Fruit fly (Drosophila melanogaster) whole organism, embryonic: ENCODE measurements around the gene CG31974.
A peak's percentile ranks its signal among the peaks of the same experiment; 100 is the strongest.

Experiments used
- Atf3 ChIP-seq: fragments of 200-800 bp; sonication (Bioruptor generic); optimal IDR thresholded peaks from 3 replicates; lab custom pipeline; 2016; ENCODE audit warnings: missing biosample characterization, missing genetic modification characterization
- Bgb ChIP-seq: fragments of 200-800 bp; sonication (Bioruptor generic); IDR thresholded peaks from 2 replicates; pipeline ENCODE4 v1.3.6; 2022; ENCODE audit warnings: missing biosample characterization, missing genetic modification characterization; ENCODE audit not compliant: partially characterized antibody
- Bteb2 ChIP-seq: fragments of 200-800 bp; sonication (Bioruptor generic); optimal IDR thresholded peaks from 2 replicates; lab custom pipeline; 2016; ENCODE audit warnings: missing biosample characterization, missing genetic modification characterization
- CG10543 ChIP-seq: fragments of 200-800 bp; sonication (Bioruptor generic); optimal IDR thresholded peaks from 3 replicates; lab custom pipeline; 2017; ENCODE audit warnings: missing biosample characterization, mild to moderate bottlenecking, missing genetic modification characterization, moderate library complexity
- CG10654 ChIP-seq: fragments of 200-800 bp; sonication (Bioruptor generic); optimal IDR thresholded peaks from 2 replicates; lab custom pipeline; 2016; ENCODE audit warnings: missing biosample characterization, missing genetic modification characterization
- CG11723 ChIP-seq: fragments of 200-800 bp; sonication (Bioruptor generic); optimal IDR thresholded peaks from 2 replicates; lab custom pipeline; 2017; ENCODE audit warnings: missing biosample characterization, mild to moderate bottlenecking, missing genetic modification characterization
- CG12219 ChIP-seq: fragments of 200-800 bp; sonication (Bioruptor generic); optimal IDR thresholded peaks from 3 replicates; lab custom pipeline; 2018; ENCODE audit warnings: missing biosample characterization, mild to moderate bottlenecking, missing genetic modification characterization
- CG13296 ChIP-seq: fragments of 200-800 bp; sonication (Bioruptor generic); optimal IDR thresholded peaks from 3 replicates; lab custom pipeline; 2018; ENCODE audit warnings: missing biosample characterization, mild to moderate bottlenecking, missing genetic modification characterization
- CG14014 ChIP-seq: fragments of 200-800 bp; sonication (Bioruptor generic); IDR thresholded peaks from 2 replicates; pipeline ENCODE4 v1.3.6; 2022; ENCODE audit warnings: missing biosample characterization, missing genetic modification characterization
- CG14965 ChIP-seq: fragments of 200-800 bp; sonication (Bioruptor generic); optimal IDR thresholded peaks from 2 replicates; lab custom pipeline; 2016; ENCODE audit warnings: missing biosample characterization, missing genetic modification characterization, borderline replicate concordance
- CG15601 ChIP-seq: fragments of 200-800 bp; sonication (Bioruptor generic); optimal IDR thresholded peaks from 3 replicates; lab custom pipeline; 2019; ENCODE audit warnings: missing biosample characterization, mild to moderate bottlenecking, missing genetic modification characterization, moderate library complexity
- CG1602 ChIP-seq: fragments of 200-800 bp; sonication (Bioruptor generic); optimal IDR thresholded peaks from 3 replicates; lab custom pipeline; 2016; ENCODE audit warnings: missing biosample characterization, missing genetic modification characterization
- CG2129 ChIP-seq: fragments of 200-800 bp; sonication (Bioruptor generic); IDR thresholded peaks from 2 replicates; pipeline ENCODE4 v1.3.6; 2022; ENCODE audit warnings: missing biosample characterization, missing genetic modification characterization; ENCODE audit not compliant: partially characterized antibody
- CG31365 ChIP-seq: fragments of 200-800 bp; sonication (Bioruptor generic); optimal IDR thresholded peaks from 2 replicates; lab custom pipeline; 2018; ENCODE audit warnings: missing biosample characterization, mild to moderate bottlenecking, missing genetic modification characterization
- CG32532 ChIP-seq: fragments of 200-800 bp; sonication (Bioruptor generic); IDR thresholded peaks from 2 replicates; pipeline ENCODE4 v1.3.6; 2022; ENCODE audit warnings: missing biosample characterization, missing genetic modification characterization
- CG33213 ChIP-seq: fragments of 200-800 bp; sonication (Bioruptor generic); optimal IDR thresholded peaks from 3 replicates; lab custom pipeline; 2016; ENCODE audit warnings: missing biosample characterization, missing genetic modification characterization
- CG33557 ChIP-seq: fragments of 200-800 bp; sonication (Bioruptor generic); optimal IDR thresholded peaks from 2 replicates; lab custom pipeline; 2019; ENCODE audit warnings: missing biosample characterization, mild to moderate bottlenecking, missing genetic modification characterization, moderate library complexity
- CG34376 ChIP-seq: fragments of 200-800 bp; sonication (Bioruptor generic); optimal IDR thresholded peaks from 2 replicates; lab custom pipeline; 2018; ENCODE audit warnings: missing biosample characterization, mild to moderate bottlenecking, missing genetic modification characterization
- CG4282 ChIP-seq: fragments of 200-800 bp; sonication (Bioruptor generic); optimal IDR thresholded peaks from 2 replicates; lab custom pipeline; 2016; ENCODE audit warnings: missing biosample characterization, missing genetic modification characterization
- CG4328 ChIP-seq: fragments of 200-800 bp; sonication (Bioruptor generic); optimal IDR thresholded peaks from 3 replicates; lab custom pipeline; 2017; ENCODE audit warnings: missing biosample characterization, missing genetic modification reagents, missing genetic modification characterization
- CG6791 ChIP-seq: fragments of 200-800 bp; sonication (Bioruptor generic); IDR thresholded peaks from 3 replicates; pipeline ENCODE4 v1.3.6; 2022; ENCODE audit warnings: missing biosample characterization, missing genetic modification characterization; ENCODE audit not compliant: partially characterized antibody
- CG7271 ChIP-seq: fragments of 200-800 bp; sonication (Bioruptor generic); optimal IDR thresholded peaks from 2 replicates; lab custom pipeline; 2018; ENCODE audit warnings: missing biosample characterization, mild to moderate bottlenecking, missing genetic modification characterization, moderate library complexity
- CG7963 ChIP-seq: fragments of 200-800 bp; sonication (Bioruptor generic); IDR thresholded peaks from 3 replicates; pipeline ENCODE4 v1.3.6; 2022; ENCODE audit warnings: missing biosample characterization, missing genetic modification characterization; ENCODE audit not compliant: partially characterized antibody
- CG9932 ChIP-seq: fragments of 200-800 bp; sonication (Bioruptor generic); IDR thresholded peaks from 2 replicates; pipeline ENCODE4 v1.3.6; 2022; ENCODE audit warnings: missing biosample characterization, missing genetic modification characterization
- CHES-1-like ChIP-seq: fragments of 200-800 bp; sonication (Bioruptor generic); optimal IDR thresholded peaks from 2 replicates; lab custom pipeline; 2016; ENCODE audit warnings: missing biosample characterization, missing genetic modification characterization
- D19B ChIP-seq: fragments of 200-800 bp; sonication (Bioruptor generic); optimal IDR thresholded peaks from 2 replicates; lab custom pipeline; 2017; ENCODE audit warnings: missing biosample characterization, mild to moderate bottlenecking, missing genetic modification characterization
- Dfd ChIP-seq, 2 experiments: fragments of >200 bp; optimal IDR thresholded peaks; 2 replicates each; lab custom pipeline; 2017; ENCODE audit warnings: missing biosample characterization in 2 of 2, missing genetic modification characterization in 2 of 2
- Doc3 ChIP-seq: fragments of 200-800 bp; sonication (Bioruptor generic); IDR thresholded peaks from 3 replicates; pipeline ENCODE4 v1.3.6; 2022; ENCODE audit warnings: missing biosample characterization, missing genetic modification characterization; ENCODE audit not compliant: partially characterized antibody
- Drgx ChIP-seq: fragments of 200-800 bp; sonication (Bioruptor generic); IDR thresholded peaks from 2 replicates; pipeline ENCODE4 v1.3.6; 2022; ENCODE audit warnings: missing biosample characterization, missing genetic modification characterization
- E2f2 ChIP-seq: fragments of 200-800 bp; sonication (Bioruptor generic); IDR thresholded peaks from 2 replicates; pipeline ENCODE4 v1.3.6; 2022; ENCODE audit warnings: missing biosample characterization, missing genetic modification characterization
- Hmr ChIP-seq: fragments of 200-800 bp; sonication (Bioruptor generic); optimal IDR thresholded peaks from 3 replicates; lab custom pipeline; 2017; ENCODE audit warnings: mild to moderate bottlenecking, missing biosample characterization, missing genetic modification reagents, missing genetic modification characterization
- Hr51 ChIP-seq, 2 experiments: fragments of 200-800 bp; sonication (Bioruptor generic); optimal IDR thresholded peaks; 2 replicates in 1 of 2; 3 replicates in 1 of 2; lab custom pipeline; 2016 to 2018; ENCODE audit warnings: missing biosample characterization in 2 of 2, missing genetic modification characterization in 2 of 2, mild to moderate bottlenecking in 1 of 2, moderate library complexity in 1 of 2
- Lpt ChIP-seq: fragments of >200 bp; optimal IDR thresholded peaks from 2 replicates; lab custom pipeline; 2018; ENCODE audit warnings: missing biosample characterization, missing genetic modification characterization
- Nf-YA ChIP-seq: fragments of 200-800 bp; sonication (Bioruptor generic); IDR thresholded peaks from 2 replicates; pipeline ENCODE4 v1.3.6; 2022; ENCODE audit warnings: missing biosample characterization, missing genetic modification characterization
- NfI ChIP-seq: fragments of 200-800 bp; sonication (Bioruptor generic); optimal IDR thresholded peaks from 3 replicates; lab custom pipeline; 2018; ENCODE audit warnings: missing biosample characterization, mild to moderate bottlenecking, missing genetic modification characterization, moderate library complexity
- abd-A ChIP-seq: fragments of 200-800 bp; sonication (Bioruptor generic); optimal IDR thresholded peaks from 3 replicates; lab custom pipeline; 2019; ENCODE audit warnings: missing biosample characterization, mild to moderate bottlenecking, missing genetic modification characterization, moderate library complexity
- bigmax ChIP-seq: fragments of 200-800 bp; sonication (Bioruptor generic); optimal IDR thresholded peaks from 2 replicates; lab custom pipeline; 2018; ENCODE audit warnings: missing biosample characterization, mild to moderate bottlenecking, missing genetic modification characterization
- bsh ChIP-seq, 2 experiments: fragments of 200-800 bp; sonication (Bioruptor generic); optimal IDR thresholded peaks; 2 replicates each; lab custom pipeline; 2017 to 2018; ENCODE audit warnings: mild to moderate bottlenecking in 2 of 2, missing biosample characterization in 2 of 2, missing genetic modification characterization in 2 of 2, moderate library complexity in 1 of 2
- cato ChIP-seq: fragments of 200-800 bp; sonication (Bioruptor generic); optimal IDR thresholded peaks from 2 replicates; lab custom pipeline; 2016; ENCODE audit warnings: missing biosample characterization, missing genetic modification characterization, borderline replicate concordance
- fu2 ChIP-seq: fragments of 200-800 bp; sonication (Bioruptor generic); optimal IDR thresholded peaks from 2 replicates; lab custom pipeline; 2016; ENCODE audit warnings: missing biosample characterization, missing genetic modification characterization
- gcm2 ChIP-seq: fragments of 200-800 bp; sonication (Bioruptor generic); optimal IDR thresholded peaks from 2 replicates; lab custom pipeline; 2016; ENCODE audit warnings: missing biosample characterization, missing genetic modification characterization
- hb ChIP-seq: fragments of 200-800 bp; sonication (Bioruptor generic); IDR thresholded peaks from 3 replicates; pipeline ENCODE4 v1.3.6; 2022; ENCODE audit warnings: missing biosample characterization, missing genetic modification characterization; ENCODE audit not compliant: partially characterized antibody
- insv ChIP-seq, 2 experiments: fragments of 200-800 bp; sonication (Bioruptor generic); optimal IDR thresholded peaks; 3 replicates each; lab custom pipeline; 2016 to 2018; ENCODE audit warnings: missing biosample characterization in 2 of 2, missing genetic modification characterization in 2 of 2
- lola ChIP-seq, 3 experiments: fragments of >200 bp in 2 of 3; fragments of 200-800 bp in 1 of 3; sonication (Bioruptor generic) in 1 of 3; optimal IDR thresholded peaks; 2 replicates each; lab custom pipeline; 2017 to 2019; ENCODE audit warnings: missing biosample characterization in 3 of 3, missing genetic modification characterization in 3 of 3, mild to moderate bottlenecking in 1 of 3, moderate library complexity in 1 of 3
- row ChIP-seq: fragments of 200-800 bp; sonication (Bioruptor generic); IDR thresholded peaks from 3 replicates; pipeline ENCODE4 v1.3.6; 2022; ENCODE audit warnings: missing biosample characterization, missing genetic modification characterization
- slp2 ChIP-seq: fragments of 200-800 bp; sonication (Bioruptor generic); optimal IDR thresholded peaks from 2 replicates; lab custom pipeline; 2016; ENCODE audit warnings: missing biosample characterization, missing genetic modification characterization
- stc ChIP-seq: fragments of 200-800 bp; sonication (Bioruptor generic); IDR thresholded peaks from 2 replicates; pipeline ENCODE4 v1.3.6; 2022; ENCODE audit warnings: missing biosample characterization, missing genetic modification characterization
- trh ChIP-seq: fragments of 200-800 bp; sonication (Bioruptor generic); optimal IDR thresholded peaks from 2 replicates; lab custom pipeline; 2016; ENCODE audit warnings: missing biosample characterization, missing genetic modification characterization
- tx ChIP-seq: fragments of 200-800 bp; sonication (Bioruptor generic); optimal IDR thresholded peaks from 2 replicates; lab custom pipeline; 2016; ENCODE audit warnings: missing biosample characterization, missing genetic modification characterization

The CG31974 gene

DNA sequence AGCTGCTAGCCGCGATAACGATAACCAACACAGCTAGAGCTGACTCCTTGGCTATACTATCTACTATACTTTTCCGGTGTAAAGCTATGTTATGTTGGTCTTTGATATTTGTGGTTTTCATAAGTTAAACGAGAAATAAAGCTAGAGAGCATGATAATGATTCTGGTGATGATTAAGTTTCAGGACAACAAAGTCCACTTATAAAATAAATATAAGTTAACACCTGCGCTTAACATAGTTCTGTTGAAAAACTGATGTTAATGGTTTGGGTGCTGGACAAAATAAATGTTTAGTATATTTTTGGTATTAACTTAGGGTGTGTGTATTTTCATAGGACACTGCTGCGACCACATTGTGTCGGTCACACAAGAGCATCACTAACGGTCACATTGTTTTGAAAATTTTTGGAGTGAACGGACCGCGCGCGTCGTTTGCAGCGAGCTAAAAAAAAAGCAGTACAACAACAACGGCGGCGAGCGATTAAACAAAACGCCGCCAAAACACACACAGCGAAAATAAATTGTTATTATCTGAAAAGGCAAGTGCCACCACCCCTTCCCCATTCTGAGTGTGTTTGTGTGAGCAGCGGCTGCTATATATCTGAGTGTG, 15.9 kb upstream of the CG31974 start, which contains the start of the genes CG33635 and spen (continued):
- TF ChIP-seq row (GFP tag; lab: Robert Waterston, UW) (no peak), CG15601 (tag; lab: Kevin White, UChicago) (peak; percentile 59), cato (GFP tag; lab: Kevin White, UChicago) (no peak), Dfd (GFP tag; optimal IDR thresholded peaks at IDR 0.05; lab: Kevin White, UChicago) (no peak), bsh (GFP tag; optimal IDR thresholded peaks at IDR 0.05; lab: Kevin White, UChicago) (peak in 1 of 2 experiments; percentile 2), CG6791 (no peak), CG13296 (GFP tag; lab: Kevin White, UChicago) (peak; percentile 50), CG11723 (GFP tag; lab: Kevin White, UChicago) (peak; percentile 28), Lpt (GFP tag; lab: Kevin White, UChicago) (no peak), E2f2 (GFP tag; lab: Robert Waterston, UW) (no peak), CG34376 (GFP tag; lab: Kevin White, UChicago) (peak; percentile 88), Doc3 (GFP tag; lab: Robert Waterston, UW) (no peak), CG14014 (no peak), abd-A (tag; lab: Kevin White, UChicago) (peak; percentile 86), slp2 (GFP tag; lab: Kevin White, UChicago) (no peak), Hr51 (GFP tag; optimal IDR thresholded peaks at IDR 0.05; lab: Kevin White, UChicago) (peak in 1 of 2 experiments; percentile 23), tx (GFP tag; lab: Kevin White, UChicago) (no peak), CG4328 (no peak), Nf-YA (GFP tag; lab: Robert Waterston, UW) (no peak), lola (GFP tag; optimal IDR thresholded peaks at IDR 0.05; lab: Kevin White, UChicago) (no peak), bigmax (GFP tag; lab: Kevin White, UChicago) (peak; percentile 48), CG9932 (GFP tag; lab: Robert Waterston, UW) (no peak), trh (GFP tag; lab: Kevin White, UChicago) (no peak), CG32532 (no peak), CG4282 (no peak), Bteb2 (GFP tag; lab: Kevin White, UChicago) (peak; percentile 36), CG14965 (no peak), D19B (GFP tag; lab: Kevin White, UChicago) (no peak), CG7271 (peak; percentile 74), CG10543 (peak; percentile 78), insv (GFP tag; optimal IDR thresholded peaks at IDR 0.05; lab: Kevin White, UChicago) (peak in 1 of 2 experiments; percentile 48), CG31365 (peak; percentile 18), CG12219 (GFP tag; lab: Kevin White, UChicago) (peak; percentile 35), fu2 (GFP tag; lab: Kevin White, UChicago) (no peak), CG2129 (GFP tag; lab: Robert Waterston, UW) (no peak), gcm2 (GFP tag; lab: Kevin White, UChicago) (no peak), stc (GFP tag; lab: Robert Waterston, UW) (no peak), CG33557 (no peak), Atf3 (GFP tag; lab: Kevin White, UChicago) (no peak), CG7963 (GFP tag; lab: Robert Waterston, UW) (no peak), CHES-1-like (GFP tag; lab: Kevin White, UChicago) (peak; percentile 65), CG33213 (GFP tag; lab: Kevin White, UChicago) (peak; percentile 65), CG1602 (GFP tag; lab: Kevin White, UChicago) (no peak), CG10654 (GFP tag; lab: Kevin White, UChicago) (no peak), Bgb (GFP tag; lab: Robert Waterston, UW) (no peak), NfI (GFP tag; lab: Kevin White, UChicago) (peak; percentile 11), Drgx (GFP tag; lab: Robert Waterston, UW) (no peak), Hmr (peak; percentile 75), hb (GFP tag; lab: Robert Waterston, UW) (no peak)
